Fruit fly (Drosophila melanogaster) whole organism, embryonic: ENCODE data around the gene mRpS26.
A peak's percentile ranks its signal among the peaks of the same experiment; 100 is the strongest.

Experiments
- Asciz ChIP-seq: fragments of 200-800 bp; sonication (Bioruptor generic); optimal IDR thresholded peaks from 2 replicates; lab custom pipeline; 2017; ENCODE audit warnings: missing biosample characterization, mild to moderate bottlenecking, missing genetic modification characterization, missing genetic modification reagents
- Atf6 ChIP-seq: fragments of 200-800 bp; sonication (Bioruptor generic); IDR thresholded peaks from 2 replicates; pipeline ENCODE4 v1.3.6; 2022; ENCODE audit warnings: missing biosample characterization, missing genetic modification characterization
- CG10209 ChIP-seq: fragments of 200-800 bp; sonication (Bioruptor generic); optimal IDR thresholded peaks from 3 replicates; lab custom pipeline; 2017; ENCODE audit warnings: missing biosample characterization, mild to moderate bottlenecking, missing genetic modification characterization, missing genetic modification reagents
- CG10431 ChIP-seq: fragments of 200-800 bp; sonication (Bioruptor generic); optimal IDR thresholded peaks from 3 replicates; lab custom pipeline; 2018; ENCODE audit warnings: missing biosample characterization, mild to moderate bottlenecking, missing genetic modification characterization
- CG11085 ChIP-seq: fragments of 200-800 bp; sonication (Bioruptor generic); IDR thresholded peaks from 2 replicates; pipeline ENCODE4 v1.3.6; 2022; ENCODE audit warnings: missing biosample characterization, missing genetic modification characterization
- CG11560 ChIP-seq: fragments of 200-800 bp; sonication (Bioruptor generic); IDR thresholded peaks from 3 replicates; pipeline ENCODE4 v1.3.6; 2022; ENCODE audit warnings: missing biosample characterization, missing genetic modification characterization
- CG1233 ChIP-seq: fragments of 200-800 bp; sonication (Bioruptor generic); optimal IDR thresholded peaks from 4 replicates; lab custom pipeline; 2018; ENCODE audit warnings: missing biosample characterization, mild to moderate bottlenecking, missing genetic modification characterization
- CG12942 ChIP-seq: fragments of 200-800 bp; sonication (Bioruptor generic); optimal IDR thresholded peaks from 3 replicates; lab custom pipeline; 2016; ENCODE audit warnings: missing biosample characterization, missing genetic modification characterization
- CG14441 ChIP-seq: fragments of 200-800 bp; sonication (Bioruptor generic); IDR thresholded peaks from 2 replicates; pipeline ENCODE4 v1.3.6; 2022; ENCODE audit warnings: missing biosample characterization, missing genetic modification characterization
- CG15696 ChIP-seq: fragments of 200-800 bp; sonication (Bioruptor generic); optimal IDR thresholded peaks from 2 replicates; lab custom pipeline; 2019; ENCODE audit warnings: missing biosample characterization, mild to moderate bottlenecking, missing genetic modification characterization, moderate library complexity
- CG1602 ChIP-seq: fragments of 200-800 bp; sonication (Bioruptor generic); optimal IDR thresholded peaks from 3 replicates; lab custom pipeline; 2016; ENCODE audit warnings: missing biosample characterization, missing genetic modification characterization
- CG17612 ChIP-seq: fragments of 200-800 bp; sonication (Bioruptor generic); IDR thresholded peaks from 2 replicates; pipeline ENCODE4 v1.3.6; 2022; ENCODE audit warnings: missing biosample characterization, missing genetic modification characterization
- CG2712 ChIP-seq: fragments of 200-800 bp; optimal IDR thresholded peaks from 3 replicates; lab custom pipeline; 2019; ENCODE audit warnings: missing biosample characterization, mild to moderate bottlenecking, missing genetic modification characterization, moderate library complexity
- CG32772 ChIP-seq: fragments of 200-800 bp; sonication (Bioruptor generic); IDR thresholded peaks from 2 replicates; pipeline ENCODE4 v1.3.6; 2022; ENCODE audit warnings: missing biosample characterization, missing genetic modification characterization
- CG33557 ChIP-seq: fragments of 200-800 bp; sonication (Bioruptor generic); optimal IDR thresholded peaks from 2 replicates; lab custom pipeline; 2019; ENCODE audit warnings: missing biosample characterization, mild to moderate bottlenecking, missing genetic modification characterization, moderate library complexity
- CG5245 ChIP-seq: fragments of 200-800 bp; sonication (Bioruptor generic); optimal IDR thresholded peaks from 3 replicates; lab custom pipeline; 2016; ENCODE audit warnings: missing biosample characterization, missing genetic modification characterization
- CG6654 ChIP-seq: fragments of 200-800 bp; sonication (Bioruptor generic); optimal IDR thresholded peaks from 2 replicates; lab custom pipeline; 2017; ENCODE audit warnings: missing biosample characterization, mild to moderate bottlenecking, missing genetic modification characterization
- CG6791 ChIP-seq: fragments of 200-800 bp; sonication (Bioruptor generic); IDR thresholded peaks from 3 replicates; pipeline ENCODE4 v1.3.6; 2022; ENCODE audit warnings: missing biosample characterization, missing genetic modification characterization; ENCODE audit not compliant: partially characterized antibody
- CG8388 ChIP-seq: fragments of 200-800 bp; sonication (Bioruptor generic); optimal IDR thresholded peaks from 2 replicates; lab custom pipeline; 2019; ENCODE audit warnings: missing biosample characterization, mild to moderate bottlenecking, missing genetic modification characterization, moderate library complexity
- CG8924 ChIP-seq: fragments of 200-800 bp; optimal IDR thresholded peaks from 3 replicates; lab custom pipeline; 2019; ENCODE audit warnings: missing biosample characterization, mild to moderate bottlenecking, missing genetic modification characterization, moderate library complexity
- CG9876 ChIP-seq: fragments of 200-800 bp; sonication (Bioruptor generic); optimal IDR thresholded peaks from 2 replicates; lab custom pipeline; 2016; ENCODE audit warnings: missing biosample characterization, missing genetic modification characterization
- ERR ChIP-seq: fragments of 200-800 bp; sonication (Bioruptor generic); optimal IDR thresholded peaks from 2 replicates; lab custom pipeline; 2016; ENCODE audit warnings: missing biosample characterization, missing genetic modification characterization
- HLH3B ChIP-seq: fragments of 200-800 bp; sonication (Bioruptor generic); IDR thresholded peaks from 2 replicates; pipeline ENCODE4 v1.3.6; 2022; ENCODE audit warnings: missing biosample characterization, missing genetic modification characterization
- MESR4 ChIP-seq: fragments of 200-800 bp; sonication (Bioruptor generic); optimal IDR thresholded peaks from 2 replicates; lab custom pipeline; 2018; ENCODE audit warnings: missing biosample characterization, mild to moderate bottlenecking, missing genetic modification characterization, moderate library complexity
- Pdp1 ChIP-seq, 2 experiments: fragments of 200-800 bp; sonication (Bioruptor generic); optimal IDR thresholded peaks; 3 replicates each; lab custom pipeline; 2016; ENCODE audit warnings: missing biosample characterization in 2 of 2, missing genetic modification characterization in 2 of 2, mild to moderate bottlenecking in 1 of 2, moderate library complexity in 1 of 2
- Poxn ChIP-seq: fragments of 200-800 bp; sonication (Bioruptor generic); IDR thresholded peaks from 2 replicates; pipeline ENCODE4 v1.3.6; 2022; ENCODE audit warnings: missing biosample characterization, missing genetic modification characterization
- Rfx ChIP-seq: fragments of 200-800 bp; sonication (Bioruptor generic); IDR thresholded peaks from 2 replicates; pipeline ENCODE4 v1.3.6; 2022; ENCODE audit warnings: missing biosample characterization, missing genetic modification characterization
- Spps ChIP-seq: fragments of 200-800 bp; sonication (Bioruptor generic); optimal IDR thresholded peaks from 2 replicates; lab custom pipeline; 2018; ENCODE audit warnings: missing biosample characterization, mild to moderate bottlenecking, missing genetic modification characterization
- Stat92E ChIP-seq, 3 experiments: fragments of >200 bp in 2 of 3; fragments of 200-800 bp in 1 of 3; sonication (Bioruptor generic) in 1 of 3; optimal IDR thresholded peaks; 2 replicates each; lab custom pipeline; 2017 to 2019; ENCODE audit warnings: missing biosample characterization in 3 of 3, missing genetic modification characterization in 3 of 3, mild to moderate bottlenecking in 1 of 3, moderate library complexity in 1 of 3
- ash1 ChIP-seq: fragments of 200-800 bp; sonication (Bioruptor generic); optimal IDR thresholded peaks from 2 replicates; lab custom pipeline; 2018; ENCODE audit warnings: missing biosample characterization, mild to moderate bottlenecking, missing genetic modification characterization
- cato ChIP-seq: fragments of 200-800 bp; sonication (Bioruptor generic); optimal IDR thresholded peaks from 2 replicates; lab custom pipeline; 2016; ENCODE audit warnings: missing biosample characterization, missing genetic modification characterization, borderline replicate concordance
- croc ChIP-seq: fragments of 200-800 bp; sonication (Bioruptor generic); conservative IDR thresholded peaks from 3 replicates; pipeline ENCODE4 v1.3.6; 2022; ENCODE audit warnings: missing biosample characterization, missing genetic modification characterization
- dm ChIP-seq: fragments of 200-800 bp; sonication (Bioruptor generic); optimal IDR thresholded peaks from 3 replicates; lab custom pipeline; 2016; ENCODE audit warnings: missing biosample characterization, missing genetic modification characterization
- dmrt11E ChIP-seq: fragments of 200-800 bp; sonication (Bioruptor generic); optimal IDR thresholded peaks from 3 replicates; lab custom pipeline; 2018; ENCODE audit warnings: missing biosample characterization, mild to moderate bottlenecking, missing genetic modification characterization, moderate library complexity
- esg ChIP-seq: fragments of 200-800 bp; sonication (Bioruptor generic); conservative IDR thresholded peaks from 2 replicates; pipeline ENCODE4 v1.3.6; 2022; ENCODE audit warnings: missing biosample characterization, missing genetic modification characterization
- gem ChIP-seq: fragments of 200-800 bp; sonication (Bioruptor generic); optimal IDR thresholded peaks from 2 replicates; lab custom pipeline; 2019; ENCODE audit warnings: missing biosample characterization, mild to moderate bottlenecking, missing genetic modification characterization, moderate library complexity
- gro ChIP-seq: fragments of 200-800 bp; sonication (Bioruptor generic); optimal IDR thresholded peaks from 2 replicates; lab custom pipeline; 2016; ENCODE audit warnings: missing biosample characterization, missing genetic modification characterization
- jumu ChIP-seq: fragments of 200-800 bp; sonication (Bioruptor generic); optimal IDR thresholded peaks from 3 replicates; lab custom pipeline; 2016; ENCODE audit warnings: missing biosample characterization, missing genetic modification characterization
- kah ChIP-seq: fragments of 200-800 bp; sonication (Bioruptor generic); optimal IDR thresholded peaks from 2 replicates; lab custom pipeline; 2018; ENCODE audit warnings: missing biosample characterization, mild to moderate bottlenecking, missing genetic modification characterization
- lbe ChIP-seq: fragments of 200-800 bp; sonication (Bioruptor generic); optimal IDR thresholded peaks from 2 replicates; lab custom pipeline; 2016; ENCODE audit warnings: missing biosample characterization, mild to moderate bottlenecking, missing genetic modification characterization
- lola ChIP-seq, 3 experiments: fragments of >200 bp in 2 of 3; fragments of 200-800 bp in 1 of 3; sonication (Bioruptor generic) in 1 of 3; optimal IDR thresholded peaks; 2 replicates each; lab custom pipeline; 2017 to 2019; ENCODE audit warnings: missing biosample characterization in 3 of 3, missing genetic modification characterization in 3 of 3, mild to moderate bottlenecking in 1 of 3, moderate library complexity in 1 of 3
- peb ChIP-seq: fragments of 200-800 bp; sonication (Bioruptor generic); IDR thresholded peaks from 2 replicates; pipeline ENCODE4 v1.3.6; 2022; ENCODE audit warnings: missing biosample characterization, missing genetic modification characterization
- phol ChIP-seq: fragments of 200-800 bp; sonication (Bioruptor generic); optimal IDR thresholded peaks from 3 replicates; lab custom pipeline; 2018; ENCODE audit warnings: missing biosample characterization, mild to moderate bottlenecking, missing genetic modification characterization, moderate library complexity
- sisA ChIP-seq: fragments of 200-800 bp; sonication (Bioruptor generic); IDR thresholded peaks from 2 replicates; pipeline ENCODE4 v1.3.6; 2022; ENCODE audit warnings: missing biosample characterization, missing genetic modification characterization
- tll ChIP-seq, 2 experiments: fragments of 200-800 bp in 1 of 2; fragments of >200 bp in 1 of 2; sonication (Bioruptor generic) in 1 of 2; optimal IDR thresholded peaks; 2 replicates each; lab custom pipeline; 2017 to 2019; ENCODE audit warnings: missing biosample characterization in 2 of 2, missing genetic modification characterization in 2 of 2, mild to moderate bottlenecking in 1 of 2, moderate library complexity in 1 of 2
- zf30C ChIP-seq: fragments of 200-800 bp; sonication (Bioruptor generic); optimal IDR thresholded peaks from 3 replicates; lab custom pipeline; 2018; ENCODE audit warnings: missing biosample characterization, mild to moderate bottlenecking, missing genetic modification characterization
- zfh2 ChIP-seq: fragments of 200-800 bp; sonication (Bioruptor generic); optimal IDR thresholded peaks from 2 replicates; lab custom pipeline; 2016; ENCODE audit warnings: missing biosample characterization, missing genetic modification characterization

The mRpS26 gene

DNA sequence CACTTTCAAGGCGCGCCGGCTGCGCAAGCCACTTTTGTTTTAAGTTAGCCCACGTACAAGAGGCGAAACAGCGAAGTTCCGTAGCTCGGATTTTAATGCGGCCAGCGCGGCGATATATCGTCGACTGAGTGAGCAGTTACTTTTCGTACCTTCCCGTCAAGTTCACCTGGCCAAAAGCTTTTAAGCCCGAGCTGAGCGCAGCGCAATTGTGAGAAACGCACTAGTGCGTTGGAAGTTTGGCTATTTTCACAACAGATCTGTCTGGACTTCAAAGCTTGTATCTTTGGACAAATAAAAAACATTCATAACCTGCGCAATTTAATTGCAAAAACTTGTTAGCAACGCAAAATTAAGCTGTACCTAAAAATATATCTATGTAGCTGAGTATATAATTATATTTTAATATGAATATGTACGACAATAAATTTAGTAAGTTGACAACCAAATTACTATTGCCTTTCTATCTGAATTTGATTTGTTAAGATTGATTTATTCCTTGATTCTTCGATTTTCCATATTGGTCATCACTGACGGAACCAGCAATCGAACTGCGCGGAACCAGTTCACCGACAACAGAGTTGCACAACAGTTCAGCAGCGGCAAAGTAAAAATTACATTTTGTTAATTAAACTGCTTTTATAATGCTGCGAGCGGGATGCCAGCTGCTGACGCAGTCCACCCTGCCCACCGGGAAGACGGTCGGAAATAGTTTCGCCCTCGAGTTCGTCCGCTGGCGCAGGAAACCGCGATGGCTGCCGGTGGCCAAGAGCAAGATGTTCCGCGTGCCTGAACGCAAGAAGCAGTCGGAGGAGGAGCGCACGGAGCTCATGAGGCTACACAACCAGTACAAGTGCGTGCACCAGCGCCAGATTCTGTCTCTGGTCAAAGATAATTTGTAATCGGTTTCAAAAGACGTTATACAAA lies at the start of gene mRpS26, which contains the start of gene CG13698 (continued):
- peak; percentile 22; the same call in 1 of the 3 replicates for TF ChIP-seq croc (GFP tag; lab: Robert Waterston, UW)
- TF ChIP-seq sisA (GFP tag; lab: Robert Waterston, UW): peak; percentile 49
- TF ChIP-seq HLH3B (GFP tag; lab: Robert Waterston, UW): 0 out of 2 replicates have a peak, but pooled peaks have one; percentile 36
- TF ChIP-seq lola (GFP tag; optimal IDR thresholded peaks at IDR 0.05; lab: Kevin White, UChicago): peak in 1 of 3 experiments; percentile 75
- TF ChIP-seq gro (GFP tag; lab: Kevin White, UChicago): peak; percentile 59
- TF ChIP-seq Poxn (GFP tag; lab: Robert Waterston, UW): no peak
- peak; percentile 33 for TF ChIP-seq lbe (GFP tag; lab: Kevin White, UChicago)
- TF ChIP-seq CG15696 (tag; lab: Kevin White, UChicago): peak; percentile 41
- peak; percentile 62 for TF ChIP-seq CG1602 (GFP tag; lab: Kevin White, UChicago)
- peak; percentile 66 for TF ChIP-seq Atf6
- TF ChIP-seq CG32772: peak; percentile 42; the same call in 1 of the 2 replicates
- TF ChIP-seq Spps (tag; lab: Kevin White, UChicago): peak; percentile 9
- peak; percentile 43 for TF ChIP-seq zfh2 (GFP tag; lab: Kevin White, UChicago)
- TF ChIP-seq CG8388: peak; percentile 57
- peak; percentile 60; the same call in 2 of the 3 replicates for TF ChIP-seq CG6791
- TF ChIP-seq ash1 (GFP tag; lab: Kevin White, UChicago): no peak
- TF ChIP-seq CG11560 (tag; lab: Robert Waterston, UW): no peak
- TF ChIP-seq Asciz (GFP tag; lab: Kevin White, UChicago): peak; percentile 41
- TF ChIP-seq CG1233: peak; percentile 58
- peak; percentile 78 for TF ChIP-seq CG8924 (tag; lab: Kevin White, UChicago)
- peak; percentile 46 for TF ChIP-seq CG9876 (GFP tag; lab: Kevin White, UChicago)
- peak; percentile 46 for TF ChIP-seq CG33557 (GFP tag; lab: Kevin White, UChicago)
- no peak for TF ChIP-seq jumu
- peak; percentile 37 for TF ChIP-seq CG14441 (GFP tag; lab: Robert Waterston, UW)
- peak; percentile 42 for TF ChIP-seq esg (GFP tag; lab: Robert Waterston, UW)
- no peak for TF ChIP-seq CG5245 (GFP tag; lab: Kevin White, UChicago)
- no peak for TF ChIP-seq zf30C (GFP tag; lab: Kevin White, UChicago)
- TF ChIP-seq kah (GFP tag; lab: Kevin White, UChicago): no peak
- TF ChIP-seq tll (GFP tag; optimal IDR thresholded peaks at IDR 0.05; lab: Kevin White, UChicago): no peak
- no peak for TF ChIP-seq ERR (GFP tag; lab: Kevin White, UChicago)
- no peak for TF ChIP-seq peb
- peak; percentile 91 for TF ChIP-seq MESR4 (GFP tag; lab: Kevin White, UChicago)
- no peak for TF ChIP-seq Stat92E (GFP tag; optimal IDR thresholded peaks at IDR 0.05; lab: Kevin White, UChicago)
- no peak for TF ChIP-seq CG17612 (GFP tag; lab: Robert Waterston, UW)
- TF ChIP-seq Pdp1 (GFP tag; optimal IDR thresholded peaks at IDR 0.05; lab: Kevin White, UChicago): peak; percentile 2 to 99
- peak; percentile 84 for TF ChIP-seq gem (tag; lab: Kevin White, UChicago)
- no peak for TF ChIP-seq dm (GFP tag; lab: Kevin White, UChicago)
- peak; percentile 39 for TF ChIP-seq CG10431 (GFP tag; lab: Kevin White, UChicago)
- peak; percentile 77 for TF ChIP-seq phol
- peak; percentile 80 for TF ChIP-seq Rfx
- TF ChIP-seq dmrt11E (tag; lab: Kevin White, UChicago): peak; percentile 61
- peak; percentile 51; the same call in 1 of the 2 replicates for TF ChIP-seq CG11085 (GFP tag; lab: Robert Waterston, UW)
- no peak for TF ChIP-seq CG6654 (GFP tag; lab: Kevin White, UChicago)
- peak; percentile 68 for TF ChIP-seq CG10209
- peak; percentile 75 for TF ChIP-seq CG2712 (tag; lab: Kevin White, UChicago)
- peak; percentile 65 for TF ChIP-seq CG12942 (GFP tag; lab: Kevin White, UChicago)
- TF ChIP-seq cato (GFP tag; lab: Kevin White, UChicago): no peak
